Worm (Caenorhabditis elegans): Measurements from ENCODE around the gene swt-2.

- TF ChIP-seq zag-1 (tag; optimal IDR thresholded peaks at IDR 0.05) (no peak), mdl-1 (tag; optimal IDR thresholded peaks at IDR 0.05) (no peak), nhr-11 (tag; optimal IDR thresholded peaks at IDR 0.05) (no peak), ZK546.5 (tag; optimal IDR thresholded peaks at IDR 0.05) (no peak), unc-39 (tag; optimal IDR thresholded peaks at IDR 0.05) (no peak), lin-39 (tag; optimal IDR thresholded peaks at IDR 0.05) (no peak), aly-2 (tag; optimal IDR thresholded peaks at IDR 0.05) (no peak), unc-62 (GFP tag; optimal IDR thresholded peaks at IDR 0.05) (no peak), skn-1 (tag; optimal IDR thresholded peaks at IDR 0.05) (no peak), elt-1 (tag; optimal IDR thresholded peaks at IDR 0.05) (no peak), fkh-10 (GFP tag; optimal IDR thresholded peaks at IDR 0.05) (no peak), nhr-28 (tag; optimal IDR thresholded peaks at IDR 0.05) (no peak), fos-1 (tag; optimal IDR thresholded peaks at IDR 0.05) (no peak), lin-15B (tag; optimal IDR thresholded peaks at IDR 0.05) (no peak)
Observed at ce11 chrV:7506207-7506606, 23.7 kb upstream of the swt-2 start.
